Fruit fly (Drosophila melanogaster) whole organism, prepupa: ENCODE data around the gene CG32507.

Experiments used
- Blimp-1 ChIP-seq: fragments of 200-800 bp; sonication (Bioruptor generic); optimal IDR thresholded peaks from 3 replicates; lab custom pipeline; 2017; ENCODE audit warnings: missing biosample characterization, missing genetic modification characterization, mild to moderate bottlenecking, moderate library complexity, missing genetic modification reagents
- CG10631 ChIP-seq: fragments of 200-800 bp; sonication (Bioruptor generic); optimal IDR thresholded peaks from 2 replicates; lab custom pipeline; 2016; ENCODE audit warnings: missing biosample characterization, missing genetic modification characterization
- CG11294 ChIP-seq: fragments of 200-800 bp; sonication (Bioruptor generic); IDR thresholded peaks from 2 replicates; pipeline ENCODE4 v1.3.6; 2022; ENCODE audit warnings: missing biosample characterization, missing genetic modification characterization
- CG11762 ChIP-seq: fragments of 200-800 bp; sonication (Bioruptor generic); optimal IDR thresholded peaks from 3 replicates; lab custom pipeline; 2016; ENCODE audit warnings: missing biosample characterization, missing genetic modification characterization; ENCODE audit not compliant: insufficient read depth
- CG11902 ChIP-seq: fragments of 200-800 bp; sonication (Bioruptor generic); optimal IDR thresholded peaks from 3 replicates; lab custom pipeline; 2016; ENCODE audit warnings: missing biosample characterization, missing genetic modification characterization
- CG16779 ChIP-seq: fragments of 200-800 bp; sonication (Bioruptor generic); optimal IDR thresholded peaks from 3 replicates; lab custom pipeline; 2017; ENCODE audit warnings: missing biosample characterization, mild to moderate bottlenecking, missing genetic modification characterization
- CG31627 ChIP-seq: fragments of 200-800 bp; sonication (Bioruptor generic); optimal IDR thresholded peaks from 3 replicates; lab custom pipeline; 2016; ENCODE audit warnings: missing biosample characterization, missing genetic modification characterization
- CG32006 ChIP-seq: fragments of 200-800 bp; sonication (Bioruptor generic); optimal IDR thresholded peaks from 3 replicates; lab custom pipeline; 2017; ENCODE audit warnings: missing biosample characterization, mild to moderate bottlenecking, missing genetic modification characterization
- CG34406 ChIP-seq: fragments of 200-800 bp; sonication (Bioruptor generic); optimal IDR thresholded peaks from 3 replicates; lab custom pipeline; 2016; ENCODE audit warnings: missing biosample characterization, missing genetic modification characterization
- CG3919 ChIP-seq: fragments of 200-800 bp; sonication (Bioruptor generic); optimal IDR thresholded peaks from 3 replicates; lab custom pipeline; 2016; ENCODE audit warnings: missing biosample characterization, missing genetic modification characterization
- CG6163 ChIP-seq: fragments of 200-800 bp; sonication (Bioruptor generic); IDR thresholded peaks from 3 replicates; pipeline ENCODE4 v1.3.6; 2022; ENCODE audit warnings: missing biosample characterization, missing genetic modification characterization
- CG6276 ChIP-seq: fragments of 200-800 bp; sonication (Bioruptor generic); optimal IDR thresholded peaks from 2 replicates; lab custom pipeline; 2017; ENCODE audit warnings: missing biosample characterization, mild to moderate bottlenecking, missing genetic modification characterization
- CG6808 ChIP-seq: fragments of 200-800 bp; sonication (Bioruptor generic); optimal IDR thresholded peaks from 3 replicates; lab custom pipeline; 2017; ENCODE audit warnings: missing biosample characterization, missing genetic modification characterization, mild to moderate bottlenecking, moderate library complexity, missing genetic modification reagents
- CG6854 ChIP-seq: fragments of 200-800 bp; sonication (Bioruptor generic); optimal IDR thresholded peaks from 2 replicates; lab custom pipeline; 2017; ENCODE audit warnings: missing biosample characterization, mild to moderate bottlenecking, missing genetic modification characterization
- CG8319 ChIP-seq: fragments of 200-800 bp; sonication (Bioruptor generic); optimal IDR thresholded peaks from 3 replicates; lab custom pipeline; 2016; ENCODE audit warnings: missing biosample characterization, missing genetic modification characterization
- CG8632 ChIP-seq: fragments of 200-800 bp; sonication (Bioruptor generic); optimal IDR thresholded peaks from 3 replicates; lab custom pipeline; 2016; ENCODE audit warnings: missing biosample characterization, missing genetic modification characterization
- CG9139 ChIP-seq: fragments of 200-800 bp; sonication (Bioruptor generic); optimal IDR thresholded peaks from 3 replicates; lab custom pipeline; 2017; ENCODE audit warnings: missing biosample characterization, mild to moderate bottlenecking, missing genetic modification characterization
- Eip75B ChIP-seq: fragments of 200-800 bp; sonication (Bioruptor generic); optimal IDR thresholded peaks from 3 replicates; lab custom pipeline; 2016; ENCODE audit warnings: missing biosample characterization, missing genetic modification characterization
- Eip78C ChIP-seq: fragments of 200-800 bp; sonication (Bioruptor generic); peaks from one replicate; lab custom pipeline; 2016; ENCODE audit warnings: missing biosample characterization, missing genetic modification characterization
- Ets21C ChIP-seq: fragments of 200-800 bp; sonication (Bioruptor generic); optimal IDR thresholded peaks from 3 replicates; lab custom pipeline; 2016; ENCODE audit warnings: missing biosample characterization, missing genetic modification characterization
- Gug ChIP-seq: fragments of 200-800 bp; sonication (Bioruptor generic); IDR thresholded peaks from 2 replicates; pipeline ENCODE4 v1.3.6; 2022; ENCODE audit warnings: missing biosample characterization, missing genetic modification characterization
- Hr39 ChIP-seq: fragments of 200-800 bp; sonication (Bioruptor generic); optimal IDR thresholded peaks from 2 replicates; lab custom pipeline; 2016; ENCODE audit warnings: missing biosample characterization, missing genetic modification characterization
- Met ChIP-seq: fragments of 200-800 bp; sonication (Bioruptor generic); optimal IDR thresholded peaks from 3 replicates; lab custom pipeline; 2016; ENCODE audit warnings: missing biosample characterization, missing genetic modification characterization
- Smox ChIP-seq: fragments of 200-800 bp; sonication (Bioruptor generic); optimal IDR thresholded peaks from 3 replicates; lab custom pipeline; 2016; ENCODE audit warnings: missing biosample characterization, missing genetic modification characterization
- Sox15 ChIP-seq: fragments of 200-800 bp; sonication (Bioruptor generic); optimal IDR thresholded peaks from 3 replicates; lab custom pipeline; 2016; ENCODE audit warnings: missing biosample characterization, missing genetic modification characterization
- achi ChIP-seq: fragments of 200-800 bp; sonication (Bioruptor generic); optimal IDR thresholded peaks from 3 replicates; lab custom pipeline; 2016; ENCODE audit warnings: missing biosample characterization, missing genetic modification characterization
- cyc ChIP-seq: fragments of 200-800 bp; sonication (Bioruptor generic); optimal IDR thresholded peaks from 3 replicates; lab custom pipeline; 2016; ENCODE audit warnings: missing biosample characterization, missing genetic modification characterization
- dac ChIP-seq: fragments of 200-800 bp; sonication (Bioruptor generic); optimal IDR thresholded peaks from 2 replicates; lab custom pipeline; 2017; ENCODE audit warnings: missing biosample characterization, mild to moderate bottlenecking, missing genetic modification characterization
- dsx ChIP-seq: fragments of 200-800 bp; optimal IDR thresholded peaks from 3 replicates; lab custom pipeline; 2019; ENCODE audit warnings: missing biosample characterization, mild to moderate bottlenecking, missing genetic modification characterization, moderate library complexity; ENCODE audit not compliant: poor library complexity, severe bottlenecking
- esn ChIP-seq: fragments of 200-800 bp; sonication (Bioruptor generic); optimal IDR thresholded peaks from 2 replicates; lab custom pipeline; 2016; ENCODE audit warnings: missing biosample characterization, mild to moderate bottlenecking, missing genetic modification characterization, moderate library complexity
- fd59A ChIP-seq: fragments of 200-800 bp; sonication (Bioruptor generic); optimal IDR thresholded peaks from 2 replicates; lab custom pipeline; 2017; ENCODE audit warnings: missing biosample characterization, mild to moderate bottlenecking, missing genetic modification characterization, missing genetic modification reagents
- fd85E ChIP-seq: fragments of 200-800 bp; sonication (Bioruptor generic); optimal IDR thresholded peaks from 3 replicates; lab custom pipeline; 2016; ENCODE audit warnings: missing biosample characterization, missing genetic modification characterization
- lz ChIP-seq: fragments of 200-800 bp; sonication (Bioruptor generic); optimal IDR thresholded peaks from 3 replicates; lab custom pipeline; 2016; ENCODE audit warnings: missing biosample characterization, missing genetic modification characterization
- pdm3 ChIP-seq: fragments of 200-800 bp; sonication (Bioruptor generic); optimal IDR thresholded peaks from 3 replicates; lab custom pipeline; 2016; ENCODE audit warnings: missing biosample characterization, missing genetic modification characterization
- salr ChIP-seq, 2 experiments: fragments of 200-800 bp; sonication (Bioruptor generic); optimal IDR thresholded peaks; 3 replicates each; lab custom pipeline; 2016 to 2018; ENCODE audit warnings: missing biosample characterization in 2 of 2, missing genetic modification characterization in 2 of 2, mild to moderate bottlenecking in 1 of 2
- spab ChIP-seq: fragments of 200-800 bp; sonication (Bioruptor generic); optimal IDR thresholded peaks from 2 replicates; lab custom pipeline; 2017; ENCODE audit warnings: missing biosample characterization, mild to moderate bottlenecking, missing genetic modification characterization, missing genetic modification reagents
- svp ChIP-seq: fragments of 200-800 bp; sonication (Bioruptor generic); peaks from one replicate; lab custom pipeline; 2016; ENCODE audit warnings: missing biosample characterization, missing genetic modification characterization

CG32507 gene

DNA sequence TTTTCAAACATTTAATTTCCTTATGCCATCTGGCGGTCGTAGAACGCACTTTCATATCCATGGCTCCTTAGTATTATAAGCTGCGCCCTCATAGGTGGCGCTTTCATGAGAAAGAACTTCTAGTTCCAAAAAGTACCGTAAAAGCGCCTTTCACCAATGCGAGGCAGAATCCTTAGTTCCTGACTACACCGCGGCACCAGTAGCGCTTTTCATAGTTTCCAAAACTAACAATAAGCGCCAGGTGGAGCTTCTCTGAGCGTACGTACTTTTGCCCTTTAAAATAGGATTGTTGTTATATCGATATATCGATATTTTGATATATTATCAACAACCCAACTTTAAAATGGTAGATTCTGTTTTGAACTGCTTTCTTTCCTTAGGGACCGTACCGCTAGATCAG, 20.6 kb downstream of the CG32507 start (continued):
- TF ChIP-seq CG10631, result peak; percentile 29
- TF ChIP-seq Gug, result no peak
- TF ChIP-seq CG11294 (GFP tag; lab: Robert Waterston, UW), result no peak
- TF ChIP-seq Hr39 (GFP tag; lab: Kevin White, UChicago), result peak; percentile 63
- TF ChIP-seq Eip75B, result no peak
- TF ChIP-seq CG34406 (GFP tag; lab: Kevin White, UChicago), result no peak
- peak; percentile 61 for TF ChIP-seq lz (GFP tag; lab: Kevin White, UChicago)
- TF ChIP-seq Blimp-1 (GFP tag; lab: Kevin White, UChicago), result no peak
- TF ChIP-seq Smox, result peak; percentile 18
- TF ChIP-seq achi, result peak; percentile 9
- TF ChIP-seq dac (GFP tag; lab: Kevin White, UChicago), result peak; percentile 31
- TF ChIP-seq CG32006, result no peak
- TF ChIP-seq CG8319 (GFP tag; lab: Kevin White, UChicago), result no peak
- no peak for TF ChIP-seq fd85E (GFP tag; lab: Kevin White, UChicago)
- no peak for TF ChIP-seq CG6808 (GFP tag; lab: Kevin White, UChicago)
- TF ChIP-seq CG6276 (GFP tag; lab: Kevin White, UChicago), result no peak
- TF ChIP-seq CG9139 (GFP tag; lab: Kevin White, UChicago), result no peak
- TF ChIP-seq Met (GFP tag; lab: Kevin White, UChicago), result peak; percentile 48
- TF ChIP-seq CG8632, result no peak
- TF ChIP-seq dsx (GFP tag; lab: Kevin White, UChicago), result no peak
- TF ChIP-seq CG6163, result no peak
- no peak for TF ChIP-seq CG6854 (GFP tag; lab: Kevin White, UChicago)
- no peak for TF ChIP-seq CG16779 (tag; lab: Kevin White, UChicago)
- peak; percentile 62 for TF ChIP-seq CG3919
- TF ChIP-seq cyc (GFP tag; lab: Kevin White, UChicago), result peak; percentile 67
- peak; percentile 73 for TF ChIP-seq CG31627
- peak; percentile 62 for TF ChIP-seq pdm3
- TF ChIP-seq, all 60 proteins: peak for 24

DNA sequence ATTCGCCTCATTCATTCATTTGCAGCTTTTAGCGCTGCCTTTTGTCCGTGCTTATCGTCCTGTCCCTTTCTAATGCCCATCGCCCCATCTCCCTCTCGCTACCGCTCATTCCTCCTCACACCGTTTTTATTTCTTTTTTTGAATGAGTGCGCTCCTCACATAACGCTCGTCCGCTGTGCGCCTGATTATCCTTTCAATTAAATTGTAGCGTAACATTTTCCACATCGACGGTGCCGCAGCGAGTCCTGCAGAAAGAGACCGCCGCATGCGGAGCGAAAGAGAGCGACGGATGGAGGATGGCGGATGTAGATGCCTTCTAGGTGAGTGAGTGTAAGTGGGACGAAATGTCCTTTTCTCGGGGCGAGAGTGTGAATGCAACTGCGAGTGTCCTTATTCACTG, 24.1 kb downstream of the CG32507 start:
- no peak for TF ChIP-seq Eip78C (GFP tag; lab: Kevin White, UChicago)
- TF ChIP-seq Blimp-1 (GFP tag; lab: Kevin White, UChicago), result no peak
- no peak for TF ChIP-seq CG32006
- TF ChIP-seq Ets21C, result no peak
- no peak for TF ChIP-seq fd59A (GFP tag; lab: Kevin White, UChicago)
- TF ChIP-seq spab, result no peak
- no peak for TF ChIP-seq Met (GFP tag; lab: Kevin White, UChicago)
- no peak for TF ChIP-seq CG11294 (GFP tag; lab: Robert Waterston, UW)
- TF ChIP-seq Smox, result no peak
- no peak for TF ChIP-seq cyc (GFP tag; lab: Kevin White, UChicago)
- TF ChIP-seq CG8319 (GFP tag; lab: Kevin White, UChicago), result no peak

DNA sequence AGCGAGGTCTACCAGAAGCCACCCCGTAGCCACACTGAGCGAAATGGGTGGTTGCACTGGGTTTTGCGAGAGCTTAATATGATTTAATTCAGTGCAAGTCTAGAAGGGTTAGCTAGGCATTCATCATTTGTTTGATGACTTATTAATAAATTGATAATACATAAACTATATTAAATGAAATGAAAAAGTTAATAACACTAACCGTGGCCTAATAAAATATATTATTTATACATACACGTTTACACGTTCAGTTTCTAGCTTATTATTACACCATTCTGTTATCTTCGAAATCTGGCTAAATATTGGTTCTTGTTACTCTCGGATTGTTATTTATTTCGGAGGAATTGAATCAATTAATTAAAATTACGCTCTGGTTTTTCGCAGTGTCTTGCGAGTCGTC, 24.6 kb downstream of the CG32507 start:
- TF ChIP-seq Eip78C (GFP tag; lab: Kevin White, UChicago) (peak; percentile 50), CG10631 (no peak), svp (GFP tag; lab: Kevin White, UChicago) (peak; percentile 49)
- TF ChIP-seq, all 60 proteins: peak for 2

DNA sequence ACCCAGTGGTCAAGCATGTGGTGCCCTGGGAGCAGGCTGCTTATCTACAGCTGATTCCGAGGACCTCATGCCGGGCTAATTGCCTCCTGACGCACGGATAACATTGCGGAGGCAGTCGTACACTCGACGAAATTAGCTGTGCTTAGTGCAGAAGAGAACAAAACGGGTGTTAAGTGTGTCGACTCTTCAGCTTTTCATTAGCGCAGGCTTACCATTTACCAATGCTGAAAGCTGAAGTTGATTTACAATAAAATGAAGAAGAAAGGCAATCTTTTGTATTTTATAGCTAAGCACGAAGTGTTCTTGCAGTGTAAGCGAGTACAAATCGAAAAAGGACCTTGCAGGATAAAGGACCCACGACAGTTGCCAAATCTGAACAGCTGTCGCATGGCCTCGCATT, 27.9 kb downstream of the CG32507 start:
- no peak for TF ChIP-seq salr (GFP tag; optimal IDR thresholded peaks at IDR 0.05; lab: Kevin White, UChicago)
- TF ChIP-seq esn, result no peak
- no peak for TF ChIP-seq CG6276 (GFP tag; lab: Kevin White, UChicago)
- no peak for TF ChIP-seq CG11762 (GFP tag; lab: Kevin White, UChicago)
- no peak for TF ChIP-seq CG6808 (GFP tag; lab: Kevin White, UChicago)
- TF ChIP-seq CG31627, result no peak
- TF ChIP-seq Sox15 (GFP tag; lab: Kevin White, UChicago), result no peak
- no peak for TF ChIP-seq CG11902 (GFP tag; lab: Kevin White, UChicago)
- no peak for TF ChIP-seq Smox
